Fruit fly (Drosophila melanogaster) Kc167 (cell line): ENCODE results near the gene CG32109.

Source experiments
- Myc ChIP-seq: fragments of >200 bp; optimal IDR thresholded peaks from 2 replicates; lab custom pipeline; 2017; ENCODE audit warnings: missing external identifiers
- Sin3A ChIP-seq: fragments of >200 bp; optimal IDR thresholded peaks from 2 replicates; lab custom pipeline; 2018; ENCODE audit warnings: missing external identifiers
- h ChIP-seq: fragments of >200 bp; optimal IDR thresholded peaks from 3 replicates; lab custom pipeline; 2018; ENCODE audit warnings: missing external identifiers
- insv ChIP-seq: fragments of >200 bp; optimal IDR thresholded peaks from 3 replicates; lab custom pipeline; 2018; ENCODE audit warnings: missing external identifiers
- psq ChIP-seq: fragments of >200 bp; optimal IDR thresholded peaks from 2 replicates; lab custom pipeline; 2017; ENCODE audit warnings: missing external identifiers
- ttk ChIP-seq: sonication (Bioruptor generic); optimal IDR thresholded peaks from 2 replicates; lab custom pipeline; 2017; ENCODE audit warnings: missing external identifiers

Gene CG32109

dm6 chr3L:12748711-12749566 lies 3.8 kb downstream of the CG32109 start:
- TF ChIP-seq Myc (lab: Kevin White, UChicago) (no peak), insv (lab: Kevin White, UChicago) (no peak), h (no peak), ttk (lab: Kevin White, UChicago) (no peak), psq (lab: Kevin White, UChicago) (no peak), Sin3A (no peak)

DNA sequence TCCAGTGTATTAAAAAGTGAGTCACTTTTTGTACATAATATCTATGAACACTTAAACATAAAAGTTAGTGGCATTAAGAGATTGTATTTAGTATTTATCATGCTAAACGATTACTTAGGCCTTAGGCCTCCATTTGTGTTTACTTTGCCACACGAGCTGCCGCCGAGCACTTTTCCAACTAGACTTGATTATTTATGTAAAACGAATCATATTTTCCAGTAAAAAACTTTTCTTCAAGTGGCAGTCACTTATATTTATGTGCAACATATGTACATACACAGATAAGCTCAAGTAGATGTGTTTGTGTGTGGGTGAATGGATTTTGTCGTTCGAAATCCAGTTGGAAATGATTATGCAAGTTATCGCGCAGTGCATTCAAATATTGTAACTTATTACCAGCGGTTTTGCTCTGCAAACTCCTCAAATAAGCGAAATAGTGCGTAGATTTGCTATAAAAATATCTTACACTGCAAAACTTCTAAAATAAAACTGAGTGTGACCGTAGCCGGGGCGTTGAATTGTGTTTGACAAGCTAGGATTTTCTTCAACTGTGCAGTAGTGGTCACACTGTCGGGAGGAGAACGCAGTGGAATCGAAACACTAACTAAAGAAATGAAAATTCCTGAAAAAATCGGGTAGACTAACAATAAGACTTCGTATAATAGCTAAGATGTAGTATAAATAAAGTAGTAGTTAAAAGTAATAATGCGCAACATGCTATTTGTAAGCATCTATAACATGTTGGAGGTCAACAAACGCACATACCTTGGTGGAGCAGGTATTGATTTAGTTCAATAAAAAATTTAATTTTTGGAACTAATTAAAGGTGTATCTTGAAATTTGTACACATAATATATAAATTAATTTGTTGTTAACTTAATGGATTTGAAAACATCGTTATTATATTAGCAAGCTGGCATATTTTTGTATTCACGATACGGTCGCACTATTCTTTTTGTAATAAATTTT lies 4.7 kb downstream of the CG32109 start, which contains the start of the genes Klc and CG10984:
Gene Klc, minus strand, starts transcription at position 490 of the 969 bp plus-strand sequence.
Gene CG10984, plus strand, starts transcription at position 553 of the 969 bp plus-strand sequence.
- no peak for TF ChIP-seq h
- TF ChIP-seq psq (lab: Kevin White, UChicago), result no peak
- no peak for TF ChIP-seq ttk (lab: Kevin White, UChicago)
- TF ChIP-seq Sin3A, result no peak
- no peak for TF ChIP-seq insv (lab: Kevin White, UChicago)
- no peak for TF ChIP-seq Myc (lab: Kevin White, UChicago)

DNA sequence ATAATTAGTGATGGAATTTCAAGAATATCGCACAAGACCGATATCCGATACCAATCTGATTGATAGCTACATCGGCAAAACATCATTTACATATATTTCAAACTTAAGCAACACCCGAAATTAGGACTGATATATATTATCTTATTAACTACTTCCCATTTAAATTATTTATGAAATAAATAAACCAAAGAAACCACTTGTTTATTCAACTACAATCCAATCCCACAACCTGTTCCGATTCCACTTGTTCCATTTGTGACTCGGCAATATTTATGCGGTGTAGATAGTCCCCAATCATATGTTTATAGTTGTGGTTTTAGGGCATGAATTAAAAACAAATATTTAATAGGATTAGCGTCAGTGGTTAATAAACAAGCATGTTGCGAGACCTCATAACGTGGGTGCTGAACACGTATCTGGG lies 9.6 kb downstream of the CG32109 start, which contains the start of the genes CG10973 and Vps13D:
Gene CG10973, minus strand, starts transcription at position 6 of the 421 bp plus-strand sequence.
Gene Vps13D, plus strand, starts transcription at position 281 of the 421 bp plus-strand sequence.
- TF ChIP-seq Myc (lab: Kevin White, UChicago), result no peak
- TF ChIP-seq psq (lab: Kevin White, UChicago), result no peak
- TF ChIP-seq ttk (lab: Kevin White, UChicago), result no peak
- TF ChIP-seq Sin3A, result no peak
- no peak for TF ChIP-seq insv (lab: Kevin White, UChicago)
- TF ChIP-seq h, result no peak

- TF ChIP-seq psq (lab: Kevin White, UChicago) (no peak), Sin3A (no peak), h (no peak), Myc (lab: Kevin White, UChicago) (no peak), insv (lab: Kevin White, UChicago) (no peak), ttk (lab: Kevin White, UChicago) (no peak)
Observed at dm6 chr3L:12772740-12773686, 27.9 kb downstream of the CG32109 start, which contains the start of gene Hip1. Gene Hip1 (minus strand): TSS chr3L:12773573.

DNA sequence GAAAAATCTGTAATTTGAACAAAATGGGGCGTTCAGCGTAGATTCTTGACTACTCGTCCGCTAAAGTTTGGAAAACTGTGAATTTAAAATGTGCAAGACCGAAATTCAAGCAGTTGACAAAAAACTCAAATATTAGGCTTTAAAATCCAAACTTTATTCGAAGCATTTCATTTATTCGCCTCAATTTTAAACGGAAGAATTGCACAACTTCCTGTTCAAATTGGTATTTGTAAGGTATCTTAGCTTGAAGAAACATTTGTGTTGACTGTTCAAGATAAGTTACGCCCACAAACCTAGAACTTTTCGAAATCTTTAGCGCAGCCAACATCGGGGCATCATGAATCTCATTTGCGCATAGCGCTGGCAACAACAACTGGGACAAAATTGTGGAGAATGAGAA lies 33.5 kb downstream of the CG32109 start, which contains the start of gene CG32106:
Gene CG32106, minus strand, starts transcription at position 101 of the 400 bp plus-strand sequence.
- no peak for TF ChIP-seq psq (lab: Kevin White, UChicago)
- TF ChIP-seq Sin3A, result no peak
- TF ChIP-seq insv (lab: Kevin White, UChicago), result no peak
- TF ChIP-seq ttk (lab: Kevin White, UChicago), result no peak
- no peak for TF ChIP-seq Myc (lab: Kevin White, UChicago)
- TF ChIP-seq h, result no peak

dm6 chr3L:12780997-12781396 lies 35.9 kb downstream of the CG32109 start, which contains the start of the genes CG10969 and CG17666:
Gene CG10969 (minus strand): TSS chr3L:12781097.
Gene CG17666 (plus strand): TSS chr3L:12781325.
- TF ChIP-seq Myc (lab: Kevin White, UChicago) (no peak), Sin3A (no peak), h (no peak), psq (lab: Kevin White, UChicago) (no peak), ttk (lab: Kevin White, UChicago) (no peak), insv (lab: Kevin White, UChicago) (no peak)

DNA sequence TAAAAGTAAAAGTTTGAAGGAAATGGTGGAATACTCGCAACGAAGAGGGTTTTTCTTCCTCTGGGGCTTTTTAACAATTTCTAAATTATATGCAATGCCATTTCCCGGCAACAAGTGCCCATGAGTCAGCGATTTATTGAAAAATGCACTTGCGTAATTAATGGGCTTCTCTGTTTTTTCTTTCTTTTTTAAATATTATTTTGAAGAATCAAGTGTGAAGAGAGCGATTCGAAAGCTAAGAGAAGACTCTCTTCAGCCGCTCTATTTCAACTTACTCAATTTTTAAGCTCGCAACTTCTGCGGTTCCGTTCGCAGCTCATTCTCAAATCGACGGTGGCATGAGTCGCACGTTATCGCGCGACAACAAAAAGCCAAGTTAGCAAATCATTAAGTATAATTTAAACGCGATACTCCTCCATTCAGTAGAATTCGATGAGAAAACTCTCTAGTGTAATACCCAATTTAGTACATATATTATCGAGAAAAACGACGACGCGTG lies 44.8 kb downstream of the CG32109 start, which contains the start of gene CG42709:
Gene CG42709, plus strand, starts transcription at position 318 of the 499 bp plus-strand sequence.
- TF ChIP-seq Sin3A (no peak), insv (lab: Kevin White, UChicago) (no peak), ttk (lab: Kevin White, UChicago) (no peak), h (no peak), psq (lab: Kevin White, UChicago) (no peak), Myc (lab: Kevin White, UChicago) (no peak)

- TF ChIP-seq h (no peak), psq (lab: Kevin White, UChicago) (no peak), ttk (lab: Kevin White, UChicago) (no peak), insv (lab: Kevin White, UChicago) (no peak), Myc (lab: Kevin White, UChicago) (no peak), Sin3A (no peak)
Observed at dm6 chr3L:12790783-12791678, 45.9 kb downstream of the CG32109 start.

dm6 chr3L:12791679-12792229 lies 46.6 kb downstream of the CG32109 start:
- TF ChIP-seq Sin3A (no peak), h (no peak), insv (lab: Kevin White, UChicago) (no peak), ttk (lab: Kevin White, UChicago) (no peak), psq (lab: Kevin White, UChicago) (no peak), Myc (lab: Kevin White, UChicago) (no peak)
